Worm (Caenorhabditis elegans) whole organism, L2 larva: Measurements from ENCODE around the gene F32D1.11.
A peak's percentile ranks its signal among the peaks of the same experiment; 100 is the strongest.

Experiments used
- C34F6.9 ChIP-seq: fragments of 150-350 bp; optimal IDR thresholded peaks from 2 replicates; lab custom pipeline; 2014; ENCODE audit warnings: missing biosample characterization, missing genetic modification characterization
- F13H6.1 ChIP-seq: sonication (generic microtip); optimal IDR thresholded peaks from 2 replicates; lab custom pipeline; 2016; ENCODE audit warnings: missing genetic modification characterization, missing compliant biosample characterization
- aly-2 ChIP-seq: fragments of 150-350 bp; optimal IDR thresholded peaks from 2 replicates; lab custom pipeline; 2014; ENCODE audit warnings: missing biosample characterization, missing genetic modification characterization
- ama-1 ChIP-seq: fragments of 150-350 bp; optimal IDR thresholded peaks from 2 replicates; lab custom pipeline; 2018; ENCODE audit warnings: inconsistent platforms
- blmp-1 ChIP-seq: sonication (generic microtip); optimal IDR thresholded peaks from 2 replicates; lab custom pipeline; 2017; ENCODE audit warnings: missing genetic modification characterization, mild to moderate bottlenecking, missing compliant biosample characterization, antibody characterized with exemption, moderate library complexity; ENCODE audit not compliant: insufficient read depth
- ceh-16 ChIP-seq: fragments of 150-350 bp; optimal IDR thresholded peaks from 2 replicates; lab custom pipeline; 2014; ENCODE audit warnings: missing biosample characterization, missing genetic modification characterization
- crh-2 ChIP-seq: sonication (generic microtip); optimal IDR thresholded peaks from 2 replicates; lab custom pipeline; 2017; ENCODE audit warnings: missing biosample characterization, missing genetic modification characterization
- dmd-4 ChIP-seq: sonication (generic microtip); optimal IDR thresholded peaks from 2 replicates; lab custom pipeline; 2017; ENCODE audit warnings: missing biosample characterization, missing genetic modification characterization
- egl-27 ChIP-seq: sonication (generic microtip); optimal IDR thresholded peaks from 3 replicates; lab custom pipeline; 2017; ENCODE audit warnings: missing biosample characterization, missing genetic modification reagents, missing genetic modification characterization
- elt-1 ChIP-seq: fragments of 150-350 bp; optimal IDR thresholded peaks from 2 replicates; lab custom pipeline; 2014; ENCODE audit warnings: missing biosample characterization, missing genetic modification characterization
- fos-1 ChIP-seq: fragments of 150-350 bp; optimal IDR thresholded peaks from 2 replicates; lab custom pipeline; 2014; ENCODE audit warnings: missing biosample characterization, missing genetic modification characterization
- gmeb-1 ChIP-seq: fragments of 150-350 bp; optimal IDR thresholded peaks from 2 replicates; lab custom pipeline; 2014; ENCODE audit warnings: missing biosample characterization, missing genetic modification characterization
- lin-11 ChIP-seq: fragments of 150-350 bp; sonication (generic microtip); optimal IDR thresholded peaks from 2 replicates; lab custom pipeline; 2014; ENCODE audit warnings: missing biosample characterization, missing genetic modification characterization, inconsistent platforms, mixed read lengths
- lin-13 ChIP-seq: fragments of 150-350 bp; optimal IDR thresholded peaks from 2 replicates; lab custom pipeline; 2014; ENCODE audit warnings: missing biosample characterization, missing genetic modification reagents, missing genetic modification characterization
- lsy-2 ChIP-seq, 2 experiments: fragments of 150-350 bp in 1 of 2; sonication (generic microtip) in 1 of 2; optimal IDR thresholded peaks; 2 replicates each; lab custom pipeline; 2014 to 2017; ENCODE audit warnings: missing biosample characterization in 2 of 2, missing genetic modification characterization in 2 of 2
- mab-5 ChIP-seq: fragments of 150-350 bp; optimal IDR thresholded peaks from 2 replicates; lab custom pipeline; 2014; ENCODE audit warnings: missing biosample characterization, missing genetic modification characterization
- mbf-1 ChIP-seq: sonication (generic microtip); optimal IDR thresholded peaks from 2 replicates; lab custom pipeline; 2017; ENCODE audit warnings: missing biosample characterization, missing genetic modification characterization
- mdl-1 ChIP-seq, 2 experiments: fragments of 150-350 bp in 1 of 2; sonication (generic microtip) in 1 of 2; optimal IDR thresholded peaks; 2 replicates each; lab custom pipeline; 2017; ENCODE audit warnings: missing biosample characterization in 2 of 2, missing genetic modification characterization in 2 of 2
- nhr-12 ChIP-seq: fragments of 150-350 bp; optimal IDR thresholded peaks from 2 replicates; lab custom pipeline; 2014; ENCODE audit warnings: missing biosample characterization, missing genetic modification characterization
- nhr-129 ChIP-seq: fragments of 150-350 bp; optimal IDR thresholded peaks from 2 replicates; lab custom pipeline; 2014; ENCODE audit warnings: missing biosample characterization, missing genetic modification characterization
- nhr-25 ChIP-seq: fragments of 150-350 bp; sonication (generic microtip); optimal IDR thresholded peaks from 3 replicates; lab custom pipeline; 2014; ENCODE audit warnings: missing biosample characterization, missing genetic modification characterization
- nhr-6 ChIP-seq: fragments of 150-350 bp; optimal IDR thresholded peaks from 2 replicates; lab custom pipeline; 2014; ENCODE audit warnings: missing biosample characterization, missing genetic modification characterization
- nhr-77 ChIP-seq: fragments of 150-350 bp; optimal IDR thresholded peaks from 2 replicates; lab custom pipeline; 2014; ENCODE audit warnings: missing biosample characterization, missing genetic modification characterization
- peb-1 ChIP-seq: fragments of 150-350 bp; optimal IDR thresholded peaks from 2 replicates; lab custom pipeline; 2014; ENCODE audit warnings: missing biosample characterization, missing genetic modification characterization
- sem-4 ChIP-seq: fragments of 150-350 bp; optimal IDR thresholded peaks from 2 replicates; lab custom pipeline; 2014; ENCODE audit warnings: missing biosample characterization, missing genetic modification reagents, missing genetic modification characterization
- skn-1 ChIP-seq: sonication (generic microtip); optimal IDR thresholded peaks from 2 replicates; lab custom pipeline; 2017; ENCODE audit warnings: missing biosample characterization, missing genetic modification characterization
- sma-3 ChIP-seq: sonication (generic microtip); optimal IDR thresholded peaks from 2 replicates; lab custom pipeline; 2016; ENCODE audit warnings: missing genetic modification reagents, missing genetic modification characterization, missing compliant biosample characterization
- sma-9 ChIP-seq, 2 experiments: fragments of 150-350 bp in 1 of 2; sonication (generic microtip) in 1 of 2; optimal IDR thresholded peaks; 2 replicates each; lab custom pipeline; 2014 to 2016; ENCODE audit warnings: missing genetic modification characterization in 2 of 2, mild to moderate bottlenecking in 1 of 2, missing biosample characterization in 1 of 2, missing compliant biosample characterization in 1 of 2, missing genetic modification reagents in 1 of 2, moderate library complexity in 1 of 2
- unc-55 ChIP-seq: fragments of 150-350 bp; sonication (generic microtip); optimal IDR thresholded peaks from 3 replicates; lab custom pipeline; 2014; ENCODE audit warnings: missing biosample characterization, missing genetic modification reagents, missing genetic modification characterization
- unc-62 ChIP-seq: fragments of 150-350 bp; optimal IDR thresholded peaks from 2 replicates; lab custom pipeline; 2014; ENCODE audit warnings: missing biosample characterization, missing genetic modification reagents, missing genetic modification characterization
- ztf-1 ChIP-seq: fragments of 200-800 bp; sonication (Bioruptor generic); conservative IDR thresholded peaks from 2 replicates; pipeline ENCODE4 v1.3.6; 2022; ENCODE audit warnings: missing genetic modification characterization, missing compliant biosample characterization
- ztf-11 ChIP-seq: sonication (generic microtip); optimal IDR thresholded peaks from 2 replicates; lab custom pipeline; 2017; ENCODE audit warnings: missing biosample characterization, missing genetic modification characterization
- ztf-4 ChIP-seq: fragments of 150-350 bp; optimal IDR thresholded peaks from 2 replicates; lab custom pipeline; 2014; ENCODE audit warnings: missing biosample characterization, missing genetic modification characterization

F32D1.11 gene

DNA sequence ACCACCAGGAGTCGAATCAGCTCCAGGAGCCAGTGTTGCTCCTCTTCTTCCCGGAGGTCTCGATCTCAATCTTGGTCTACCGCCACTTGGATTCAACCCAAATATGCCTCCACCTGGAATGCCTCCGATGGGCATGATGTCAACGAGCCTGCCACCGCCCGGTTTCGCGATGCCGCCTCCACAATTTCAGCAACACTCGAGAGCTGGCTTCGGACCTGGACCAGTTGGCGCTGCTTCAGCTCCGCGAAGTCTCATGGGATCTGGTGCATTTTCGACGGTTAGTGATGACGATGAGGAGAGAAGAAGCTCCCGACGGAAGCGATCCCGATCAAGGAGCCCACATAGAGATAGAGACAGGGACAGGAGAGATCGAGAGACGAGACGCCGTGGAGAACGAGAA is 6.6 kb upstream of the F32D1.11 start:
- TF ChIP-seq fos-1 (tag; lab: Kevin White, UChicago) (no peak), blmp-1 (tag; lab: Kevin White, UChicago) (no peak), skn-1 (tag; lab: Kevin White, UChicago) (no peak)

DNA sequence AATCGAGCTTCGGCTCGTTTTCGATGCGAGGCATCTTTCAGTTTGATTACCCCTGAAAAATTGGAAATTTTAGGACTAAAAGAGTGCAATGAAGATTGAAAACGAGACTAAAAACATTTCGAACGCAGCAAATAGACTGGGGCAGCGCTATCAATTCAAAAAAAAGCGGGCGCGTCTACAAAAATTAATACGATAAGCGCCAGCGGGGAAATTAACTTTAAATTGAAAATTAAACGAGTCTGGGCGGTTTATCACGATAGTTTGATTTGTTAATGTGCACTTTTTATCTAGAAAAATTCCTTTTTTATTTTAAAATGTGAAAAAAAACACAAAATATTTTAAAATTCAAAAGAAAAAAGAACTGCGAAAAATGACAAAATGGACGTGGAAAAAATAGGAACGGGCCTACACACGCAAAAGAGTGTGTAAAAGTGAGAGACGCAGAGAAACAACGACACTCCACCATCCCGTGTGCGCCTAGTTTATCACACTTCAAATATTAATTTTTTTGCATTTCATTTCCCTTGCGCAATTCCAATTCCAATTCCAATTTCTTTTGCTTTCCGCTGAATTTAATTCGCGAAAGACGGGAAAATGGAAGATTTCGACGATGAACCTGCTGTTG is 5.1 kb upstream of the F32D1.11 start, which contains the start of the genes gmpr-1 and fipp-1:
Gene gmpr-1, minus strand, starts transcription at position 75 of the 625 bp plus-strand sequence.
Gene fipp-1, plus strand, starts transcription at position 499 of the 625 bp plus-strand sequence.
- TF ChIP-seq F13H6.1 (tag; lab: Kevin White, UChicago) (peak; percentile 40), unc-62 (GFP tag; lab: Kevin White, UChicago) (no peak), lin-13 (GFP tag; lab: Kevin White, UChicago) (no peak), gmeb-1 (tag; lab: Kevin White, UChicago) (peak; percentile 73), aly-2 (no peak), mbf-1 (tag; lab: Kevin White, UChicago) (no peak), nhr-129 (tag; lab: Kevin White, UChicago) (peak; percentile 38), C34F6.9 (tag; lab: Kevin White, UChicago) (peak; percentile 60), unc-55 (peak; percentile 79), crh-2 (peak; percentile 65), nhr-25 (tag; lab: Kevin White, UChicago) (peak; percentile 57), lsy-2 (tag; optimal IDR thresholded peaks at IDR 0.05; lab: Kevin White, UChicago) (peak; percentile 40 to 77), ztf-1 (GFP tag; lab: Robert Waterston, UW) (no peak), sma-3 (GFP tag; lab: Kevin White, UChicago) (peak; percentile 36), nhr-6 (peak; percentile 27), egl-27 (peak; percentile 27), mab-5 (tag; lab: Kevin White, UChicago) (peak; percentile 39), sma-9 (GFP tag; optimal IDR thresholded peaks at IDR 0.05; lab: Kevin White, UChicago) (peak; percentile 16), sma-9 (tag; optimal IDR thresholded peaks at IDR 0.05; lab: Kevin White, UChicago) (no peak)
- TF ChIP-seq, all 48 proteins: peak for 13

DNA sequence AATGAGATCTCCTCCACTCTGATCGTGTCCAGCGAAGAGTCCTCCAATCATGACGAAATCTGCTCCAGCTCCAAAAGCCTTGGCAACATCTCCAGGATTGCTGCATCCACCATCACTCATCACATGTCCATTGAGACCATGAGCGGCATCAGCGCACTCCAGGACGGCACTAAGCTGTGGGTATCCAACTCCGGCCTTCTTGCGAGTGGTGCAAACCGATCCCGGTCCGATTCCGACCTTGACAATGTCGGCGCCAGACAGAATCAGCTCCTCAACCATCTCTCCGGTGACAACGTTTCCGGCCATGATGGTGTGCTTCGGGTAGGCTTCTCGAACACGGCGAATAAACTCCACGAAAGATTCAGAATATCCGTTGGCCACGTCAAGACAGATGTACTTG is 4.2 kb upstream of the F32D1.11 start:
- TF ChIP-seq peb-1 (tag; lab: Kevin White, UChicago) (no peak), nhr-129 (tag; lab: Kevin White, UChicago) (no peak), dmd-4 (tag; lab: Kevin White, UChicago) (no peak), ama-1 (lab: Kevin White, UChicago) (no peak), ceh-16 (tag; lab: Kevin White, UChicago) (no peak), mdl-1 (tag; optimal IDR thresholded peaks at IDR 0.05; lab: Kevin White, UChicago) (no peak), lsy-2 (tag; optimal IDR thresholded peaks at IDR 0.05; lab: Kevin White, UChicago) (no peak), mbf-1 (tag; lab: Kevin White, UChicago) (no peak), F13H6.1 (tag; lab: Kevin White, UChicago) (no peak), lin-11 (tag; lab: Kevin White, UChicago) (no peak)

- TF ChIP-seq unc-55 (no peak), sem-4 (tag; lab: Kevin White, UChicago) (no peak), ceh-16 (tag; lab: Kevin White, UChicago) (no peak), nhr-12 (tag; lab: Kevin White, UChicago) (no peak)
Observed at ce11 chrV:4364517-4364916, 1.8 kb downstream of the F32D1.11 start, which contains the start of gene grl-13. grl-13 (minus strand) TSS chrV:4364617.

- peak in 1 of 2 experiments; percentile 31 for TF ChIP-seq mdl-1 (tag; optimal IDR thresholded peaks at IDR 0.05; lab: Kevin White, UChicago)
- TF ChIP-seq C34F6.9 (tag; lab: Kevin White, UChicago): no peak
- TF ChIP-seq ztf-11 (tag; lab: Kevin White, UChicago): no peak
- no peak for TF ChIP-seq nhr-77 (tag; lab: Kevin White, UChicago)
- no peak for TF ChIP-seq ztf-4 (tag; lab: Kevin White, UChicago)
- TF ChIP-seq nhr-6: no peak
- peak; percentile 53 for TF ChIP-seq sma-9 (GFP tag; optimal IDR thresholded peaks at IDR 0.05; lab: Kevin White, UChicago)
- TF ChIP-seq sma-9 (tag; optimal IDR thresholded peaks at IDR 0.05; lab: Kevin White, UChicago): no peak
- peak; percentile 31 for TF ChIP-seq nhr-25 (tag; lab: Kevin White, UChicago)
- peak; percentile 43 for TF ChIP-seq ceh-16 (tag; lab: Kevin White, UChicago)
- peak; percentile 10 for TF ChIP-seq elt-1 (tag; lab: Kevin White, UChicago)
Observed at ce11 chrV:4361505-4361904, 4.8 kb downstream of the F32D1.11 start, which contains the start of gene F32D1.3. F32D1.3 (minus strand) TSS chrV:4361569.
